Fruit fly (Drosophila melanogaster): ENCODE data around the gene mtd.

Gene mtd

dm6 chr3R:5231383-5232196 is 118.7 kb downstream of the mtd start:
- TF ChIP-seq D (optimal IDR thresholded peaks at IDR 0.05) (no peak), D (GFP tag; optimal IDR thresholded peaks at IDR 0.05) (no peak), sr (GFP tag; IDR thresholded peaks at IDR 0.05) (peak; percentile 31; the same call in 1 of the 3 replicates), Side (GFP tag; optimal IDR thresholded peaks at IDR 0.05) (no peak), Hand (GFP tag; optimal IDR thresholded peaks at IDR 0.05) (peak; percentile 20), CG7987 (GFP tag; optimal IDR thresholded peaks at IDR 0.05) (no peak), ci (GFP tag; IDR thresholded peaks at IDR 0.05) (no peak), Chrac-16 (GFP tag; optimal IDR thresholded peaks at IDR 0.05) (no peak), CG4617 (GFP tag; optimal IDR thresholded peaks at IDR 0.05; ENCODE audit: borderline replicate concordance) (peak; percentile 49), CG1529 (GFP tag; optimal IDR thresholded peaks at IDR 0.05) (peak; percentile 7), zen (tag; optimal IDR thresholded peaks at IDR 0.05) (no peak), lilli (GFP tag; optimal IDR thresholded peaks at IDR 0.05) (no peak), so (GFP tag; IDR thresholded peaks at IDR 0.05) (peak; percentile 21; the same call in 1 of the 3 replicates), CG13296 (GFP tag; optimal IDR thresholded peaks at IDR 0.05) (peak; percentile 19), CG4424 (GFP tag; optimal IDR thresholded peaks at IDR 0.05) (no peak), zfh1 (GFP tag; IDR thresholded peaks at IDR 0.05) (no peak), CG11695 (GFP tag; IDR thresholded peaks at IDR 0.05) (no peak), CG8359 (GFP tag; optimal IDR thresholded peaks at IDR 0.05; ENCODE audit: borderline replicate concordance) (no peak), chinmo (GFP tag; IDR thresholded peaks at IDR 0.05; ENCODE audit: partially characterized antibody) (0 out of 4 replicates have a peak, but pooled peaks have one; percentile 8), jigr1 (GFP tag; IDR thresholded peaks at IDR 0.05) (no peak), CG4360 (GFP tag; IDR thresholded peaks at IDR 0.05) (peak; percentile 93), Ravus (GFP tag; IDR thresholded peaks at IDR 0.05) (no peak), tna (GFP tag; IDR thresholded peaks at IDR 0.05; ENCODE audit: partially characterized antibody) (0 out of 2 replicates have a peak, but pooled peaks have one; percentile 10), dmrt99B (tag; optimal IDR thresholded peaks at IDR 0.05) (no peak), CG2889 (GFP tag; IDR thresholded peaks at IDR 0.05) (no peak), fru (optimal IDR thresholded peaks at IDR 0.05) (no peak), CG3281 (GFP tag; optimal IDR thresholded peaks at IDR 0.05) (no peak), CG31224 (GFP tag; IDR thresholded peaks at IDR 0.05) (peak; percentile 71), dan (GFP tag; IDR thresholded peaks at IDR 0.05) (no peak), cg (GFP tag; optimal IDR thresholded peaks at IDR 0.05) (peak; percentile 78), bcd (GFP tag; optimal IDR thresholded peaks at IDR 0.05) (no peak), HHEX (GFP tag; optimal IDR thresholded peaks at IDR 0.05) (no peak), CG5245 (GFP tag; optimal IDR thresholded peaks at IDR 0.05) (no peak), Tbp (GFP tag; optimal IDR thresholded peaks at IDR 0.05) (no peak), CG2712 (tag; optimal IDR thresholded peaks at IDR 0.05) (no peak), MESR4 (GFP tag; optimal IDR thresholded peaks at IDR 0.05) (peak; percentile 84), Nf-YA (GFP tag; IDR thresholded peaks at IDR 0.05) (no peak), Elba2 (GFP tag; optimal IDR thresholded peaks at IDR 0.05) (peak; percentile 17), slou (GFP tag; optimal IDR thresholded peaks at IDR 0.05) (no peak)

dm6 chr3R:5229458-5229857 is 120.8 kb downstream of the mtd start:
- TF ChIP-seq fd64A (GFP tag; optimal IDR thresholded peaks at IDR 0.05) (peak; percentile 4), Ptx1 (GFP tag; IDR thresholded peaks at IDR 0.05) (no peak), odd (GFP tag; optimal IDR thresholded peaks at IDR 0.05) (no peak), Xrp1 (GFP tag; IDR thresholded peaks at IDR 0.05) (peak; percentile 21; the same call in 1 of the 2 replicates), twi (tag; optimal IDR thresholded peaks at IDR 0.05) (no peak), Atf6 (GFP tag; IDR thresholded peaks at IDR 0.05) (no peak), sna (GFP tag; IDR thresholded peaks at IDR 0.05; ENCODE audit: partially characterized antibody) (no peak), CG13894 (tag; optimal IDR thresholded peaks at IDR 0.05) (no peak), CG2712 (tag; optimal IDR thresholded peaks at IDR 0.05) (peak; percentile 47), HLHmδ (GFP tag; optimal IDR thresholded peaks at IDR 0.05) (peak; percentile 11), klu (GFP tag; IDR thresholded peaks at IDR 0.05) (no peak), Drgx (GFP tag; IDR thresholded peaks at IDR 0.05) (0 out of 2 replicates have a peak, but pooled peaks have one; percentile 8), lab (GFP tag; optimal IDR thresholded peaks at IDR 0.05) (peak; percentile 23), nerfin-2 (GFP tag; IDR thresholded peaks at IDR 0.05; ENCODE audit: partially characterized antibody) (no peak)

Data from whole organism, embryonic.